Worm (Caenorhabditis elegans) whole organism, young adult: Measurements from ENCODE around the gene F21E9.2.

Experiments used
- T07F8.4 ChIP-seq: sonication (generic microtip); optimal IDR thresholded peaks from 2 replicates; lab custom pipeline; 2016; ENCODE audit warnings: mild to moderate bottlenecking, missing genetic modification characterization, moderate library complexity, missing compliant biosample characterization
- Y56A3A.18 ChIP-seq: fragments of 200-800 bp; sonication (Bioruptor generic); IDR thresholded peaks from 2 replicates; pipeline ENCODE4 v1.3.6; 2022; ENCODE audit warnings: missing genetic modification reagents, missing genetic modification characterization, missing compliant biosample characterization
- aptf-3 ChIP-seq: fragments of 200-800 bp; sonication (Bioruptor generic); IDR thresholded peaks from 2 replicates; pipeline ENCODE4 v1.3.6; 2022; ENCODE audit warnings: missing genetic modification characterization, missing compliant biosample characterization
- cebp-2 ChIP-seq: fragments of 200-800 bp; sonication (Bioruptor generic); IDR thresholded peaks from 2 replicates; pipeline ENCODE4 v1.3.6; 2022; ENCODE audit warnings: missing genetic modification characterization, missing compliant biosample characterization
- dpff-1 ChIP-seq: sonication (generic microtip); optimal IDR thresholded peaks from 2 replicates; lab custom pipeline; 2017; ENCODE audit warnings: mild to moderate bottlenecking, missing genetic modification characterization, missing compliant biosample characterization
- dpl-1 ChIP-seq: fragments of 150-350 bp; optimal IDR thresholded peaks from 2 replicates; lab custom pipeline; 2014; ENCODE audit warnings: missing biosample characterization, missing genetic modification reagents, missing genetic modification characterization
- hlh-26 ChIP-seq: fragments of 200-800 bp; sonication (Bioruptor generic); conservative IDR thresholded peaks from 2 replicates; pipeline ENCODE4 v1.3.6; 2022; ENCODE audit warnings: missing genetic modification reagents, missing genetic modification characterization, missing compliant biosample characterization
- nfya-2 ChIP-seq: fragments of 200-800 bp; sonication (Bioruptor generic); IDR thresholded peaks from 2 replicates; pipeline ENCODE4 v1.3.6; 2022; ENCODE audit warnings: missing genetic modification reagents, missing genetic modification characterization, missing compliant biosample characterization
- nhr-80 ChIP-seq: sonication (generic microtip); optimal IDR thresholded peaks from 2 replicates; lab custom pipeline; 2016; ENCODE audit warnings: missing genetic modification characterization, missing compliant biosample characterization
- nhr-90 ChIP-seq: sonication (generic microtip); optimal IDR thresholded peaks from 2 replicates; lab custom pipeline; 2016; ENCODE audit warnings: missing genotype, mild to moderate bottlenecking, missing genetic modification characterization, missing compliant biosample characterization
- pha-4 ChIP-seq: fragments of 150-350 bp; sonication (generic microtip); optimal IDR thresholded peaks from 2 replicates; lab custom pipeline; 2014; ENCODE audit warnings: missing biosample characterization, missing genetic modification reagents, missing genetic modification characterization
- rpc-1 ChIP-seq, 2 experiments: fragments of 150-350 bp in 1 of 2; sonication (generic microtip) in 1 of 2; optimal IDR thresholded peaks; 2 replicates each; lab custom pipeline; 2014 to 2018; ENCODE audit warnings: missing biosample characterization in 1 of 2, missing genetic modification characterization in 1 of 2, missing genetic modification reagents in 1 of 2, missing genotype in 1 of 2
- unc-62 ChIP-seq: fragments of 150-350 bp; optimal IDR thresholded peaks from 2 replicates; lab custom pipeline; 2014; ENCODE audit warnings: missing biosample characterization, missing genetic modification reagents, missing genetic modification characterization
- ztf-6 ChIP-seq: fragments of 200-800 bp; sonication (Bioruptor generic); IDR thresholded peaks from 2 replicates; pipeline ENCODE4 v1.3.6; 2022; ENCODE audit warnings: missing genetic modification reagents, missing genetic modification characterization, missing compliant biosample characterization

- TF ChIP-seq pha-4 (tag; lab: Kevin White, UChicago) (no peak), nhr-90 (tag; lab: Kevin White, UChicago) (no peak), nhr-80 (no peak), T07F8.4 (tag; lab: Kevin White, UChicago) (no peak), unc-62 (GFP tag; lab: Kevin White, UChicago) (no peak), hlh-26 (GFP tag; lab: Robert Waterston, UW) (no peak), Y56A3A.18 (GFP tag; lab: Robert Waterston, UW) (no peak), aptf-3 (GFP tag; lab: Robert Waterston, UW) (no peak), nfya-2 (no peak), ztf-6 (no peak), dpl-1 (no peak), cebp-2 (GFP tag; lab: Robert Waterston, UW) (no peak), rpc-1 (optimal IDR thresholded peaks at IDR 0.05; lab: Kevin White, UChicago) (no peak), rpc-1 (tag; optimal IDR thresholded peaks at IDR 0.05; lab: Kevin White, UChicago) (no peak), dpff-1 (no peak)
These were observed 18.7 kb downstream of the F21E9.2 start, which contains the start of gene H42K12.3 for ce11 chrX:1311084-1311483.
